Fruit fly (Drosophila melanogaster): ENCODE measurements around the gene CG15365.
"Not testable (repeated sequence)": the region's sequence is repeated elsewhere in the genome, so short reads cannot be mapped to it uniquely, and the experiment has no call there.

DNA sequence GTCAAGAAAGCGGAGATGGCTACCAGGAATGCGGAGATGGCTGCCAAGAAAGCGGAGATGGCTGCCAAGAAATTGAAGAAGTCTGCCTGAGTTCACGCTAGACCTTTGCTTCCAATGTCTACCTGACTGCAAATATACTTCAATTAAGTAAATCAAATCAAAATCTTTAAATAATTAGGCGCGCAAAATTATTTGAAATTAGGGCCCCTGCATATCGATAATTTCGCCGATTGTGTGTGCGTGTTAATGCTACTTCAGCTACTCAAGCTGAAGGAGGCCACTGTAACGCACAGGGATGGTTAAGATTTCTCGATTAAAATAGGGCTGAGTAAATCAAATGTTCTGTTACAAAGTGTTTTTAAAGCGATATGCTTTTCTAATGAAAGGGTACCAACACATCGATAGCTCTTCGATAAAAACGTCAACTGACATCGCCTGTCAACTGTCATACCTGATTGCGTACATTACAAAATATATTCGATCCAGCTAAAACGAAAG, 20.2 kb upstream of the CG15365 start, which contains the start of gene CG6999:
- TF ChIP-seq CG31627 (GFP tag; optimal IDR thresholded peaks at IDR 0.05); CG8319 (GFP tag; optimal IDR thresholded peaks at IDR 0.05); CG16779 (tag; optimal IDR thresholded peaks at IDR 0.05); pdm3 (GFP tag; optimal IDR thresholded peaks at IDR 0.05); OdsH (GFP tag; optimal IDR thresholded peaks at IDR 0.05); CG9139 (GFP tag; optimal IDR thresholded peaks at IDR 0.05); lz (GFP tag; optimal IDR thresholded peaks at IDR 0.05): not testable (repeated sequence)
